Fruit fly (Drosophila melanogaster) whole organism, embryonic: ENCODE data around the gene raptor.

Experiments used
- Adf1 ChIP-seq: fragments of 200-800 bp; sonication (Bioruptor generic); IDR thresholded peaks from 2 replicates; pipeline ENCODE4 v1.3.6; 2022; ENCODE audit warnings: missing biosample characterization, missing genetic modification characterization
- CG11093 ChIP-seq: fragments of 200-800 bp; sonication (Bioruptor generic); IDR thresholded peaks from 3 replicates; pipeline ENCODE4 v1.3.6; 2022; ENCODE audit warnings: missing biosample characterization, missing genetic modification characterization
- CG1529 ChIP-seq: fragments of 200-800 bp; sonication (Bioruptor generic); optimal IDR thresholded peaks from 3 replicates; lab custom pipeline; 2018; ENCODE audit warnings: missing biosample characterization, missing genetic modification characterization
- CG18764 ChIP-seq: fragments of 200-800 bp; sonication (Bioruptor generic); optimal IDR thresholded peaks from 3 replicates; lab custom pipeline; 2016; ENCODE audit warnings: missing biosample characterization, missing genetic modification characterization
- CG2199 ChIP-seq: fragments of 200-800 bp; sonication (Bioruptor generic); IDR thresholded peaks from 3 replicates; pipeline ENCODE4 v1.3.6; 2022; ENCODE audit warnings: missing biosample characterization, missing genetic modification characterization
- CG2678 ChIP-seq: fragments of 200-800 bp; sonication (Bioruptor generic); optimal IDR thresholded peaks from 3 replicates; lab custom pipeline; 2019; ENCODE audit warnings: missing biosample characterization, mild to moderate bottlenecking, missing genetic modification characterization, moderate library complexity
- CG2889 ChIP-seq: fragments of 200-800 bp; sonication (Bioruptor generic); IDR thresholded peaks from 3 replicates; pipeline ENCODE4 v1.3.6; 2022; ENCODE audit warnings: missing biosample characterization, missing genetic modification characterization
- CG3281 ChIP-seq: fragments of 200-800 bp; sonication (Bioruptor generic); optimal IDR thresholded peaks from 3 replicates; lab custom pipeline; 2017; ENCODE audit warnings: missing biosample characterization, mild to moderate bottlenecking, missing genetic modification characterization
- CG34224 ChIP-seq: fragments of 200-800 bp; sonication (Bioruptor generic); IDR thresholded peaks from 3 replicates; pipeline ENCODE4 v1.3.6; 2022; ENCODE audit warnings: missing biosample characterization, missing genetic modification characterization; ENCODE audit not compliant: partially characterized antibody
- CG4404 ChIP-seq: fragments of 200-800 bp; sonication (Bioruptor generic); IDR thresholded peaks from 2 replicates; pipeline ENCODE4 v1.3.6; 2022; ENCODE audit warnings: missing biosample characterization, missing genetic modification characterization
- CG4820 ChIP-seq: fragments of 200-800 bp; sonication (Bioruptor generic); optimal IDR thresholded peaks from 3 replicates; lab custom pipeline; 2016; ENCODE audit warnings: missing biosample characterization, missing genetic modification characterization
- CG5245 ChIP-seq: fragments of 200-800 bp; sonication (Bioruptor generic); optimal IDR thresholded peaks from 3 replicates; lab custom pipeline; 2016; ENCODE audit warnings: missing biosample characterization, missing genetic modification characterization
- CG6654 ChIP-seq: fragments of 200-800 bp; sonication (Bioruptor generic); optimal IDR thresholded peaks from 2 replicates; lab custom pipeline; 2017; ENCODE audit warnings: missing biosample characterization, mild to moderate bottlenecking, missing genetic modification characterization
- CG6689 ChIP-seq: fragments of 200-800 bp; sonication (Bioruptor generic); IDR thresholded peaks from 2 replicates; pipeline ENCODE4 v1.3.6; 2022; ENCODE audit warnings: missing biosample characterization, missing genetic modification characterization
- CG7745 ChIP-seq: fragments of 200-800 bp; sonication (Bioruptor generic); optimal IDR thresholded peaks from 2 replicates; lab custom pipeline; 2018; ENCODE audit warnings: missing biosample characterization, mild to moderate bottlenecking, missing genetic modification characterization, moderate library complexity
- CG7786 ChIP-seq: fragments of 200-800 bp; sonication (Bioruptor generic); optimal IDR thresholded peaks from 2 replicates; lab custom pipeline; 2016; ENCODE audit warnings: missing biosample characterization, missing genetic modification characterization
- CG8388 ChIP-seq: fragments of 200-800 bp; sonication (Bioruptor generic); optimal IDR thresholded peaks from 2 replicates; lab custom pipeline; 2019; ENCODE audit warnings: missing biosample characterization, mild to moderate bottlenecking, missing genetic modification characterization, moderate library complexity
- CG8924 ChIP-seq: fragments of 200-800 bp; optimal IDR thresholded peaks from 3 replicates; lab custom pipeline; 2019; ENCODE audit warnings: missing biosample characterization, mild to moderate bottlenecking, missing genetic modification characterization, moderate library complexity
- CG8944 ChIP-seq: fragments of 200-800 bp; sonication (Bioruptor generic); optimal IDR thresholded peaks from 3 replicates; lab custom pipeline; 2016; ENCODE audit warnings: missing biosample characterization, missing genetic modification characterization
- CG9609 ChIP-seq: fragments of 200-800 bp; sonication (Bioruptor generic); optimal IDR thresholded peaks from 3 replicates; lab custom pipeline; 2016; ENCODE audit warnings: missing biosample characterization, missing genetic modification characterization
- CG9797 ChIP-seq: fragments of 200-800 bp; sonication (Bioruptor generic); optimal IDR thresholded peaks from 3 replicates; lab custom pipeline; 2018; ENCODE audit warnings: missing biosample characterization, mild to moderate bottlenecking, missing genetic modification characterization
- CG9932 ChIP-seq: fragments of 200-800 bp; sonication (Bioruptor generic); IDR thresholded peaks from 2 replicates; pipeline ENCODE4 v1.3.6; 2022; ENCODE audit warnings: missing biosample characterization, missing genetic modification characterization
- Camta ChIP-seq: fragments of 200-800 bp; sonication (Bioruptor generic); optimal IDR thresholded peaks from 2 replicates; lab custom pipeline; 2016; ENCODE audit warnings: missing biosample characterization, missing genetic modification characterization
- Ets65A ChIP-seq: fragments of 200-800 bp; sonication (Bioruptor generic); peaks from one replicate; lab custom pipeline; 2016; ENCODE audit warnings: missing biosample characterization, missing genetic modification characterization
- H15 ChIP-seq: fragments of 200-800 bp; sonication (Bioruptor generic); IDR thresholded peaks from 3 replicates; pipeline ENCODE4 v1.3.6; 2022; ENCODE audit warnings: missing biosample characterization, missing genetic modification characterization
- Hr3 ChIP-seq: fragments of 200-800 bp; sonication (Bioruptor generic); optimal IDR thresholded peaks from 3 replicates; lab custom pipeline; 2016; ENCODE audit warnings: missing biosample characterization, missing genetic modification characterization
- Jarid2 ChIP-seq: fragments of 200-800 bp; sonication (Bioruptor generic); optimal IDR thresholded peaks from 3 replicates; lab custom pipeline; 2017; ENCODE audit warnings: mild to moderate bottlenecking, missing biosample characterization, missing genetic modification reagents, missing genetic modification characterization
- MESR4 ChIP-seq: fragments of 200-800 bp; sonication (Bioruptor generic); optimal IDR thresholded peaks from 2 replicates; lab custom pipeline; 2018; ENCODE audit warnings: missing biosample characterization, mild to moderate bottlenecking, missing genetic modification characterization, moderate library complexity
- Max ChIP-seq: fragments of 200-800 bp; sonication (Bioruptor generic); optimal IDR thresholded peaks from 2 replicates; lab custom pipeline; 2016; ENCODE audit warnings: missing biosample characterization, mild to moderate bottlenecking, missing genetic modification characterization
- Myb ChIP-seq: fragments of 200-800 bp; sonication (Bioruptor generic); optimal IDR thresholded peaks from 2 replicates; lab custom pipeline; 2016; ENCODE audit warnings: missing biosample characterization, missing genetic modification characterization
- Rfx ChIP-seq: fragments of 200-800 bp; sonication (Bioruptor generic); IDR thresholded peaks from 2 replicates; pipeline ENCODE4 v1.3.6; 2022; ENCODE audit warnings: missing biosample characterization, missing genetic modification characterization
- Sry-δ ChIP-seq: fragments of 200-800 bp; sonication (Bioruptor generic); optimal IDR thresholded peaks from 2 replicates; lab custom pipeline; 2016; ENCODE audit warnings: missing biosample characterization, missing genetic modification characterization
- Xrp1 ChIP-seq: fragments of 200-800 bp; sonication (Bioruptor generic); IDR thresholded peaks from 2 replicates; pipeline ENCODE4 v1.3.6; 2022; ENCODE audit warnings: missing biosample characterization, missing genetic modification characterization
- ac ChIP-seq: fragments of 200-800 bp; sonication (Bioruptor generic); optimal IDR thresholded peaks from 3 replicates; lab custom pipeline; 2017; ENCODE audit warnings: missing biosample characterization, mild to moderate bottlenecking, missing genetic modification characterization
- ato ChIP-seq: fragments of 200-800 bp; sonication (Bioruptor generic); IDR thresholded peaks from 2 replicates; pipeline ENCODE4 v1.3.6; 2022; ENCODE audit warnings: missing biosample characterization, missing genetic modification characterization; ENCODE audit not compliant: partially characterized antibody
- chn ChIP-seq: fragments of 200-800 bp; sonication (Bioruptor generic); optimal IDR thresholded peaks from 2 replicates; lab custom pipeline; 2016; ENCODE audit warnings: missing biosample characterization, missing genetic modification characterization
- corto ChIP-seq: fragments of 200-800 bp; sonication (Bioruptor generic); optimal IDR thresholded peaks from 2 replicates; lab custom pipeline; 2016; ENCODE audit warnings: missing biosample characterization, mild to moderate bottlenecking, missing genetic modification characterization, moderate library complexity
- da ChIP-seq: fragments of 200-800 bp; sonication (Bioruptor generic); optimal IDR thresholded peaks from 2 replicates; lab custom pipeline; 2016; ENCODE audit warnings: missing biosample characterization, missing genetic modification characterization
- hth ChIP-seq: fragments of >200 bp; optimal IDR thresholded peaks from 2 replicates; lab custom pipeline; 2017; ENCODE audit warnings: inconsistent platforms
- kay ChIP-seq: fragments of 200-800 bp; sonication (Bioruptor generic); optimal IDR thresholded peaks from 2 replicates; lab custom pipeline; 2016; ENCODE audit warnings: missing biosample characterization, missing genetic modification characterization
- lab ChIP-seq: fragments of 200-800 bp; sonication (Bioruptor generic); optimal IDR thresholded peaks from 3 replicates; lab custom pipeline; 2017; ENCODE audit warnings: missing biosample characterization, missing genetic modification characterization, mild to moderate bottlenecking, moderate library complexity, missing genetic modification reagents
- oc ChIP-seq: fragments of 200-800 bp; sonication (Bioruptor generic); optimal IDR thresholded peaks from 2 replicates; lab custom pipeline; 2018; ENCODE audit warnings: missing biosample characterization, mild to moderate bottlenecking, missing genetic modification characterization, moderate library complexity
- pho ChIP-seq: fragments of 200-800 bp; sonication (Bioruptor generic); optimal IDR thresholded peaks from 2 replicates; lab custom pipeline; 2016; ENCODE audit warnings: missing biosample characterization, missing genetic modification characterization
- psq ChIP-seq: fragments of 200-800 bp; sonication (Bioruptor generic); optimal IDR thresholded peaks from 2 replicates; lab custom pipeline; 2017; ENCODE audit warnings: missing biosample characterization, missing genetic modification characterization
- sima ChIP-seq: fragments of 200-800 bp; sonication (Bioruptor generic); optimal IDR thresholded peaks from 2 replicates; lab custom pipeline; 2016; ENCODE audit warnings: missing biosample characterization, missing genetic modification characterization
- slou ChIP-seq: fragments of 200-800 bp; sonication (Bioruptor generic); optimal IDR thresholded peaks from 3 replicates; lab custom pipeline; 2016; ENCODE audit warnings: missing biosample characterization, missing genetic modification characterization
- tin ChIP-seq: fragments of 200-800 bp; sonication (Bioruptor generic); optimal IDR thresholded peaks from 3 replicates; lab custom pipeline; 2016; ENCODE audit warnings: missing biosample characterization, missing genetic modification characterization
- tna ChIP-seq: fragments of 200-800 bp; sonication (Bioruptor generic); IDR thresholded peaks from 2 replicates; pipeline ENCODE4 v1.3.6; 2022; ENCODE audit warnings: missing biosample characterization, missing genetic modification characterization; ENCODE audit not compliant: partially characterized antibody
- trem ChIP-seq: fragments of 200-800 bp; optimal IDR thresholded peaks from 3 replicates; lab custom pipeline; 2019; ENCODE audit warnings: missing biosample characterization, mild to moderate bottlenecking, missing genetic modification characterization, moderate library complexity
- tup ChIP-seq: fragments of 200-800 bp; sonication (Bioruptor generic); optimal IDR thresholded peaks from 2 replicates; lab custom pipeline; 2016; ENCODE audit warnings: missing biosample characterization, mild to moderate bottlenecking, missing genetic modification characterization, moderate library complexity
- vnd ChIP-seq: fragments of 200-800 bp; sonication (Bioruptor generic); IDR thresholded peaks from 3 replicates; pipeline ENCODE4 v1.3.6; 2022; ENCODE audit warnings: missing biosample characterization, missing genetic modification characterization; ENCODE audit not compliant: partially characterized antibody
- zf30C ChIP-seq: fragments of 200-800 bp; sonication (Bioruptor generic); optimal IDR thresholded peaks from 3 replicates; lab custom pipeline; 2018; ENCODE audit warnings: missing biosample characterization, mild to moderate bottlenecking, missing genetic modification characterization

Gene raptor

dm6 chrX:6109872-6110271, 19.9 kb upstream of the raptor start (continued):
- TF ChIP-seq CG8924 (no peak), trem (tag; lab: Kevin White, UChicago) (no peak), kay (GFP tag; lab: Kevin White, UChicago) (no peak), tna (no peak), slou (no peak), CG4820 (GFP tag; lab: Kevin White, UChicago) (peak; percentile 34), Xrp1 (peak; percentile 67), Hr3 (GFP tag; lab: Kevin White, UChicago) (no peak), CG2889 (GFP tag; lab: Robert Waterston, UW) (no peak), CG9932 (GFP tag; lab: Robert Waterston, UW) (peak; percentile 58), Ets65A (peak; percentile 97), CG18764 (no peak), CG3281 (GFP tag; lab: Kevin White, UChicago) (no peak), Sry-δ (GFP tag; lab: Kevin White, UChicago) (no peak), zf30C (GFP tag; lab: Kevin White, UChicago) (no peak), vnd (GFP tag; lab: Robert Waterston, UW) (no peak), CG9609 (peak; percentile 31), Myb (peak; percentile 32), tin (GFP tag; lab: Kevin White, UChicago) (peak; percentile 16), sima (GFP tag; lab: Kevin White, UChicago) (no peak), CG9797 (no peak), CG11093 (GFP tag; lab: Robert Waterston, UW) (no peak), pho (GFP tag; lab: Kevin White, UChicago) (no peak), CG6654 (GFP tag; lab: Kevin White, UChicago) (peak; percentile 21), lab (GFP tag; lab: Kevin White, UChicago) (peak; percentile 40), CG7745 (tag; lab: Kevin White, UChicago) (no peak), CG8388 (GFP tag; lab: Kevin White, UChicago) (peak; percentile 1), Camta (peak; percentile 22), CG34224 (GFP tag; lab: Robert Waterston, UW) (no peak), Max (GFP tag; lab: Kevin White, UChicago) (no peak), CG6689 (no peak), chn (GFP tag; lab: Kevin White, UChicago) (peak; percentile 6), da (GFP tag; lab: Kevin White, UChicago) (peak; percentile 3), CG1529 (GFP tag; lab: Kevin White, UChicago) (no peak), Jarid2 (GFP tag; lab: Kevin White, UChicago) (peak; percentile 12), psq (GFP tag; lab: Kevin White, UChicago) (no peak), ato (GFP tag; lab: Robert Waterston, UW) (no peak), CG4404 (GFP tag; lab: Robert Waterston, UW) (peak; percentile 16; the same call in 1 of the 2 replicates), MESR4 (GFP tag; lab: Kevin White, UChicago) (no peak), hth (no peak), corto (GFP tag; lab: Kevin White, UChicago) (no peak), oc (tag; lab: Kevin White, UChicago) (no peak), CG8944 (GFP tag; lab: Kevin White, UChicago) (peak; percentile 17), CG7786 (GFP tag; lab: Kevin White, UChicago) (no peak), Rfx (GFP tag; lab: Robert Waterston, UW) (peak; percentile 86), CG2678 (tag; lab: Kevin White, UChicago) (no peak), ac (GFP tag; lab: Kevin White, UChicago) (no peak), H15 (GFP tag; lab: Robert Waterston, UW) (peak; percentile 70; the same call in 2 of the 3 replicates), tup (GFP tag; lab: Kevin White, UChicago) (no peak), CG5245 (GFP tag; lab: Kevin White, UChicago) (peak; percentile 29), CG2199 (GFP tag; lab: Robert Waterston, UW) (peak; percentile 86; the same call in 2 of the 3 replicates), Adf1 (peak; percentile 25; the same call in 1 of the 2 replicates)
